Worm (Caenorhabditis elegans): ENCODE results near the gene T04F8.8.

ce11 chrX:11679211-11679977 is 32.1 kb downstream of the T04F8.8 start:
- TF ChIP-seq dpl-1 (GFP tag; optimal IDR thresholded peaks at IDR 0.05), result no peak
- no peak for TF ChIP-seq nhr-6 (tag; optimal IDR thresholded peaks at IDR 0.05)
- no peak for TF ChIP-seq mxl-2 (GFP tag; conservative IDR thresholded peaks at IDR 0.05)
- TF ChIP-seq lin-39 (tag; optimal IDR thresholded peaks at IDR 0.05), result no peak
- no peak for TF ChIP-seq unc-39 (tag; optimal IDR thresholded peaks at IDR 0.05)
- peak in 1 of 2 experiments; percentile 97 for TF ChIP-seq unc-62 (GFP tag; optimal IDR thresholded peaks at IDR 0.05 in 1 of 2)
- TF ChIP-seq unc-62 (tag; optimal IDR thresholded peaks at IDR 0.05), result no peak
- TF ChIP-seq jun-1 (tag; optimal IDR thresholded peaks at IDR 0.05), result no peak
- no peak for TF ChIP-seq daf-19 (GFP tag; conservative IDR thresholded peaks at IDR 0.05)
